Fruit fly (Drosophila melanogaster) whole organism, wandering third instar larva: ENCODE results near the gene Ced-12.

Source experiments
- CG9705 ChIP-seq: fragments of 200-800 bp; sonication (Bioruptor generic); optimal IDR thresholded peaks from 2 replicates; lab custom pipeline; 2018; ENCODE audit warnings: missing biosample characterization, mild to moderate bottlenecking, missing genetic modification characterization
- Dif ChIP-seq: fragments of 200-275, 200-300 bp; sonication (Bioruptor generic); optimal IDR thresholded peaks from 2 replicates; lab custom pipeline; 2018; ENCODE audit warnings: missing biosample characterization, missing genetic modification characterization; ENCODE audit not compliant: partially characterized antibody
- Myc ChIP-seq: fragments of >200 bp; optimal IDR thresholded peaks from 2 replicates; lab custom pipeline; 2017
- Vsx2 ChIP-seq: fragments of 200-300, 225-300 bp; sonication (Bioruptor generic); optimal IDR thresholded peaks from 2 replicates; lab custom pipeline; 2018; ENCODE audit warnings: missing biosample characterization, missing genetic modification characterization; ENCODE audit not compliant: partially characterized antibody
- br ChIP-seq: fragments of 200-800 bp; sonication (Bioruptor generic); optimal IDR thresholded peaks from 2 replicates; lab custom pipeline; 2016; ENCODE audit warnings: missing biosample characterization, missing genetic modification characterization
- psq ChIP-seq: fragments of 200-800 bp; sonication (Bioruptor generic); optimal IDR thresholded peaks from 3 replicates; lab custom pipeline; 2017; ENCODE audit warnings: missing biosample characterization, mild to moderate bottlenecking, missing genetic modification characterization, moderate library complexity

DNA sequence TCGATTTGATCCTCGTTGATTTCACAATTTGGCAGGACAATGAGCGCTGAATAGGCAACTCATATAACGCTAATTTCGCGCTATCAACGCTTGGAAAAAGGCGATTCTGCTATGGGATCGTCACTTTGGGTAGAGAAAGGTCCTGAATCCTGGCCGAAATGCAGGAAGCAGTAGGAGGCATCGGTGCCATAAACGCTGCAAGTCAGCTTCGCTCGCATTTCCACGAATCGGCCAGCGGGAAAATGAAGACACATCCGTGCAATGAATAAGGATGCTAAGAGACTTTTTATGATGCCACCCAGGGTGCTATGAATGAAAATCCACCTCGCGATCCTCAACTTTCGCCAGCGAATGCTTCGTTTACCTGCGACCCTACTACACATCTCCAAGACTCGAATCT lies 10.2 kb upstream of the Ced-12 start:
- TF ChIP-seq psq (GFP tag; lab: Kevin White, UChicago) (no peak), CG9705 (GFP tag; lab: Kevin White, UChicago) (no peak), br (no peak), Vsx2 (no peak), Dif (GFP tag; lab: Kevin White, UChicago) (no peak), Myc (lab: Kevin White, UChicago) (no peak)
